Worm (Caenorhabditis elegans): ENCODE results near the gene C49A9.2.

- no peak for TF ChIP-seq T22C8.4 (GFP tag; IDR thresholded peaks at IDR 0.05)
- TF ChIP-seq klf-2 (GFP tag; conservative IDR thresholded peaks at IDR 0.05), result no peak
- no peak for TF ChIP-seq cog-1 (tag; optimal IDR thresholded peaks at IDR 0.05)
- no peak for TF ChIP-seq ref-1 (GFP tag; conservative IDR thresholded peaks at IDR 0.05)
- no peak for TF ChIP-seq ztf-29 (GFP tag; IDR thresholded peaks at IDR 0.05)
- no peak for TF ChIP-seq flt-1 (GFP tag; IDR thresholded peaks at IDR 0.05)
- no peak for TF ChIP-seq tab-1 (GFP tag; IDR thresholded peaks at IDR 0.05)
- TF ChIP-seq ztf-23 (GFP tag; IDR thresholded peaks at IDR 0.05), result no peak
Measured at ce11 chrIV:6187160-6187559, 38.1 kb upstream of the C49A9.2 start.
